Worm (Caenorhabditis elegans): ENCODE measurements around the gene F28B4.4.
A peak's percentile ranks its signal among the peaks of the same experiment; 100 is the strongest.

F28B4.4 gene

ce11 chrX:3163972-3164575, 45.3 kb downstream of the F28B4.4 start, which contains the start of gene syx-6:
TSS of gene syx-6 (plus strand) at chrX:3164525.
- TF ChIP-seq mdl-1 (tag; optimal IDR thresholded peaks at IDR 0.05): no peak
- no peak for TF ChIP-seq nhr-237 (tag; optimal IDR thresholded peaks at IDR 0.05)
- peak; percentile 6 for TF ChIP-seq elt-1 (tag; optimal IDR thresholded peaks at IDR 0.05)
- TF ChIP-seq ceh-82 (tag; optimal IDR thresholded peaks at IDR 0.05): no peak
- no peak for TF ChIP-seq nhr-12 (tag; optimal IDR thresholded peaks at IDR 0.05)
- no peak for TF ChIP-seq ceh-16 (tag; optimal IDR thresholded peaks at IDR 0.05)

ce11 chrX:3159542-3159941, 49.9 kb downstream of the F28B4.4 start, which contains the start of gene gcc-1:
TSS of gene gcc-1 (plus strand) at chrX:3159940.
- TF ChIP-seq unc-39 (tag; optimal IDR thresholded peaks at IDR 0.05): no peak
- no peak for TF ChIP-seq unc-62 (GFP tag; optimal IDR thresholded peaks at IDR 0.05)
- TF ChIP-seq peb-1 (tag; optimal IDR thresholded peaks at IDR 0.05): no peak
- no peak for TF ChIP-seq snpc-4 (tag; optimal IDR thresholded peaks at IDR 0.05)
- TF ChIP-seq sma-3 (GFP tag; optimal IDR thresholded peaks at IDR 0.05): peak; percentile 33
- no peak for TF ChIP-seq ztf-11 (tag; optimal IDR thresholded peaks at IDR 0.05)
- TF ChIP-seq sem-4 (tag; optimal IDR thresholded peaks at IDR 0.05): peak; percentile 18
- TF ChIP-seq F13H6.1 (tag; optimal IDR thresholded peaks at IDR 0.05): peak; percentile 45
- no peak for TF ChIP-seq ztf-4 (tag; optimal IDR thresholded peaks at IDR 0.05)
- TF ChIP-seq nhr-77 (tag; optimal IDR thresholded peaks at IDR 0.05): no peak
- TF ChIP-seq blmp-1 (tag; optimal IDR thresholded peaks at IDR 0.05; ENCODE audit: insufficient read depth): no peak
- no peak for TF ChIP-seq nhr-237 (tag; optimal IDR thresholded peaks at IDR 0.05)
- peak; percentile 12 for TF ChIP-seq lin-13 (GFP tag; optimal IDR thresholded peaks at IDR 0.05)
- peak; percentile 78 for TF ChIP-seq nhr-25 (tag; optimal IDR thresholded peaks at IDR 0.05)
- peak; percentile 73 for TF ChIP-seq sma-9 (GFP tag; optimal IDR thresholded peaks at IDR 0.05)
- TF ChIP-seq sma-9 (tag; optimal IDR thresholded peaks at IDR 0.05): no peak
- no peak for TF ChIP-seq dmd-4 (tag; optimal IDR thresholded peaks at IDR 0.05)
- peak; percentile 87 for TF ChIP-seq R02D3.7 (tag; optimal IDR thresholded peaks at IDR 0.05)
- peak; percentile 51 for TF ChIP-seq nhr-129 (tag; optimal IDR thresholded peaks at IDR 0.05)
- no peak for TF ChIP-seq ceh-82 (tag; optimal IDR thresholded peaks at IDR 0.05)
- no peak for TF ChIP-seq C34F6.9 (tag; optimal IDR thresholded peaks at IDR 0.05)
- peak in 1 of 2 experiments; percentile 48 for TF ChIP-seq lsy-2 (tag; optimal IDR thresholded peaks at IDR 0.05)
- TF ChIP-seq nhr-21 (tag; optimal IDR thresholded peaks at IDR 0.05): peak; percentile 79
- no peak for TF ChIP-seq lin-11 (tag; optimal IDR thresholded peaks at IDR 0.05)
- TF ChIP-seq nhr-11 (tag; optimal IDR thresholded peaks at IDR 0.05): no peak
- no peak for TF ChIP-seq alr-1 (tag; optimal IDR thresholded peaks at IDR 0.05)
- peak; percentile 76 for TF ChIP-seq unc-55 (GFP tag; optimal IDR thresholded peaks at IDR 0.05)
- TF ChIP-seq mab-5 (tag; optimal IDR thresholded peaks at IDR 0.05): no peak
- peak; percentile 8 for TF ChIP-seq crh-2 (tag; optimal IDR thresholded peaks at IDR 0.05)

Measured in whole organism, L2 larva.